Fruit fly (Drosophila melanogaster): ENCODE data around the gene qtc.

dm6 chr2L:5116489-5116888 is 55.9 kb downstream of the qtc start:
- no peak for TF ChIP-seq CG8478 (optimal IDR thresholded peaks at IDR 0.05)
- no peak for TF ChIP-seq CTCF (optimal IDR thresholded peaks at IDR 0.05)

Measured in S2 (cell line).